Fruit fly (Drosophila melanogaster): Measurements from ENCODE around the gene ATPsyngamma.

DNA sequence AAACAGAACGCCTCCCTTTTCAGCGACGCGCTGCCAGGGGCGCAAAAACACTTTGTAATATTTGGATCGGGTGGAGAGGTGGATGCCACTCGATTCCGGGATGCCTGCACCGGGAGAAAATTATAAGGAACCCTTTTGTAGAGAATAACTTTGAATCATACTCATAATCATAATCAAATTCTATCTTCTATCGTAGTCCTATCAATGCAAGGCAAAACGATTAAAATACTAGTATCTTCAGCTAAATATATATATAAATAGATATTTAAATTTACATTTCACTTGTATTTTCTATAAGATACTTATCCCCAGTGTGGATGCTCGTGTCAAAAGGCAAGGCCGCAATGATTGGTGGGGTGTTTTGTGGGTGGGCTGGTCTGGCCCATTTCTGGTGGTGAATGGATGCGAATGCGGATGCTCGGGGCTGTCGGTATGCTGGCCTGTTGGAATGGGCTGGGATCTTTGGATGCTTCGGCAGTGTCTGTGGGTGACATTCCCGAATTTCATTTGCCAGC is 43.1 kb downstream of the ATPsyngamma start:
- TF ChIP-seq CG8478 (optimal IDR thresholded peaks at IDR 0.05) (no peak), CTCF (optimal IDR thresholded peaks at IDR 0.05) (no peak)

Data from S2 (cell line).